Worm (Caenorhabditis elegans) whole organism, L1 larva: ENCODE results near the gene irld-30.

Experiments
- C04F5.9 ChIP-seq: sonication (generic microtip); optimal IDR thresholded peaks from 2 replicates; lab custom pipeline; 2016; ENCODE audit warnings: missing genetic modification characterization, missing compliant biosample characterization
- ama-1 ChIP-seq: fragments of 150-350 bp; optimal IDR thresholded peaks from 2 replicates; lab custom pipeline; 2014
- blmp-1 ChIP-seq: fragments of 150-350 bp; optimal IDR thresholded peaks from 2 replicates; lab custom pipeline; 2014; ENCODE audit warnings: missing biosample characterization, missing genetic modification characterization
- egl-27 ChIP-seq, 2 experiments: fragments of 150-350 bp in 1 of 2; sonication (generic microtip); optimal IDR thresholded peaks; 3 replicates each; lab custom pipeline; 2017 to 2018; ENCODE audit warnings: missing biosample characterization in 2 of 2, missing genetic modification characterization in 2 of 2, missing genetic modification reagents in 2 of 2
- elt-2 ChIP-seq: sonication (generic microtip); optimal IDR thresholded peaks from 2 replicates; lab custom pipeline; 2016; ENCODE audit warnings: missing genetic modification characterization, mild to moderate bottlenecking, inconsistent platforms, missing compliant biosample characterization, missing genetic modification reagents
- isw-1 ChIP-seq: fragments of 200-800 bp; sonication (Bioruptor generic); IDR thresholded peaks from 2 replicates; pipeline ENCODE4 v1.3.6; 2022; ENCODE audit warnings: missing genetic modification characterization, missing compliant biosample characterization
- lin-35 ChIP-seq, 2 experiments: fragments of 150-350 bp; optimal IDR thresholded peaks; 2 replicates each; lab custom pipeline; 2014; ENCODE audit warnings: missing biosample characterization in 2 of 2, missing genetic modification characterization in 2 of 2, missing genetic modification reagents in 2 of 2
- nhr-20 ChIP-seq: sonication (generic microtip); optimal IDR thresholded peaks from 2 replicates; lab custom pipeline; 2016; ENCODE audit warnings: mild to moderate bottlenecking, missing genetic modification characterization, missing compliant biosample characterization
- pag-3 ChIP-seq: sonication (generic microtip); optimal IDR thresholded peaks from 2 replicates; lab custom pipeline; 2017; ENCODE audit warnings: missing genetic modification characterization, mild to moderate bottlenecking, missing compliant biosample characterization, antibody characterized with exemption, borderline replicate concordance; ENCODE audit not compliant: insufficient read depth
- pqm-1 ChIP-seq: sonication (generic microtip); optimal IDR thresholded peaks from 3 replicates; lab custom pipeline; 2017; ENCODE audit warnings: missing biosample characterization, missing genetic modification characterization
- skn-1 ChIP-seq: fragments of 150-350 bp; optimal IDR thresholded peaks from 2 replicates; lab custom pipeline; 2014; ENCODE audit warnings: missing biosample characterization, missing genetic modification characterization
- unc-130 ChIP-seq: fragments of 150-350 bp; optimal IDR thresholded peaks from 2 replicates; lab custom pipeline; 2017; ENCODE audit warnings: missing biosample characterization, missing genetic modification characterization, inconsistent platforms
- unc-30 ChIP-seq: sonication (generic microtip); optimal IDR thresholded peaks from 2 replicates; lab custom pipeline; 2017; ENCODE audit warnings: missing biosample characterization, missing genetic modification characterization
- unc-86 ChIP-seq: sonication (generic microtip); optimal IDR thresholded peaks from 2 replicates; lab custom pipeline; 2016; ENCODE audit warnings: missing genetic modification characterization, missing compliant biosample characterization

- TF ChIP-seq elt-2 (tag; lab: Kevin White, UChicago) (no peak), unc-30 (tag; lab: Kevin White, UChicago) (no peak), egl-27 (tag; optimal IDR thresholded peaks at IDR 0.05; lab: Kevin White, UChicago) (no peak), nhr-20 (no peak), C04F5.9 (tag; lab: Kevin White, UChicago) (no peak), pag-3 (tag; lab: Kevin White, UChicago) (no peak), isw-1 (GFP tag; lab: Robert Waterston, UW) (no peak), lin-35 (GFP tag; optimal IDR thresholded peaks at IDR 0.05; lab: Kevin White, UChicago) (no peak), ama-1 (lab: Kevin White, UChicago) (no peak), unc-86 (no peak), unc-130 (tag; lab: Kevin White, UChicago) (no peak), pqm-1 (no peak), blmp-1 (tag; lab: Kevin White, UChicago) (no peak), skn-1 (no peak)
Measured at ce11 chrV:2294577-2294976, 46.6 kb downstream of the irld-30 start, which contains the start of gene nhr-226.
